Worm (Caenorhabditis elegans): ENCODE data around the gene Y49F6B.12.

Gene Y49F6B.12

ce11 chrII:3482231-3482630 is 10.0 kb upstream of the Y49F6B.12 start, which contains the start of gene smu-2 (continued):
- TF ChIP-seq hmg-1.1 (GFP tag; IDR thresholded peaks at IDR 0.05): no peak
- TF ChIP-seq hif-1 (tag; optimal IDR thresholded peaks at IDR 0.05): peak in 1 of 2 experiments; percentile 81
- TF ChIP-seq dmd-6 (GFP tag; IDR thresholded peaks at IDR 0.05): peak; percentile 31
- TF ChIP-seq aha-1 (tag): peak; percentile 95
- no peak for TF ChIP-seq T20F7.1 (GFP tag; optimal IDR thresholded peaks at IDR 0.05)
- TF ChIP-seq php-3 (GFP tag; IDR thresholded peaks at IDR 0.05): 0 out of 2 replicates have a peak, but pooled peaks have one; percentile 43

DNA sequence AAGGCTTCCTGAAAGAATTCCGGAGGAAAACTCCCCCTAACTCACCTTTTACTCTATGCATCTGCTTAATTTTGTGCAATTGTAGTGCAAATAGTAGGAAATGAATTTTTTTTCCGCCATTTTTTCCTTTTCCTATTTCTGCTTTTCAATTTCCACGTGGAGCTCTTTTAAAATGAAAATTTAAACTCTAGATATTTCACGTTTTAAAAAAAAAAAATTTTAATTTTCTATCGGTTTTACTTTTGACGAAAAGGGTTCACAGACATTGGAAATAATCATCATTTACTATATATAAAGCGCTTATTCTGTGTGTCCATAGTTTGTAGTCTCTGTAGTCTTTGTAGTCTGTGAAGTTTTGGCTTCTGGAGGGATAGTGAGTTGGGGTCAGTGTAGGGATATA is 9.4 kb upstream of the Y49F6B.12 start, which contains the start of gene Y49F6B.8:
TSS of gene Y49F6B.8 (minus strand) at position 101 of the 400 bp plus-strand sequence.
- no peak for TF ChIP-seq duxl-1 (tag; optimal IDR thresholded peaks at IDR 0.05; ENCODE audit: poor library complexity)
- no peak for TF ChIP-seq nhr-77 (tag; optimal IDR thresholded peaks at IDR 0.05)
- no peak for TF ChIP-seq mes-2 (tag; optimal IDR thresholded peaks at IDR 0.05; ENCODE audit: poor library complexity, severe bottlenecking)
- TF ChIP-seq nhr-11 (tag; optimal IDR thresholded peaks at IDR 0.05): no peak
- TF ChIP-seq zag-1 (tag; optimal IDR thresholded peaks at IDR 0.05): no peak
- no peak for TF ChIP-seq set-16 (GFP tag; IDR thresholded peaks at IDR 0.05)
- no peak for TF ChIP-seq F49E8.2 (tag; optimal IDR thresholded peaks at IDR 0.05; ENCODE audit: borderline replicate concordance)
- TF ChIP-seq egl-27 (tag; optimal IDR thresholded peaks at IDR 0.05): no peak
- TF ChIP-seq ZK337.2 (GFP tag; IDR thresholded peaks at IDR 0.05): no peak
- TF ChIP-seq ceh-32 (tag; optimal IDR thresholded peaks at IDR 0.05; ENCODE audit: poor library complexity): no peak
- TF ChIP-seq F26F4.8 (GFP tag; conservative IDR thresholded peaks at IDR 0.05): no peak
- TF ChIP-seq F37D6.2 (tag; optimal IDR thresholded peaks at IDR 0.05): no peak
- TF ChIP-seq ceh-20 (GFP tag; IDR thresholded peaks at IDR 0.05): no peak
- no peak for TF ChIP-seq nhr-10 (tag; optimal IDR thresholded peaks at IDR 0.05)
- TF ChIP-seq Y48G9A.11 (GFP tag; IDR thresholded peaks at IDR 0.05): no peak

- TF ChIP-seq daf-16 (GFP tag; optimal IDR thresholded peaks at IDR 0.05) (no peak), daf-16 (tag; optimal IDR thresholded peaks at IDR 0.05) (no peak), ZK546.5 (tag; optimal IDR thresholded peaks at IDR 0.05) (no peak), unc-62 (GFP tag; optimal IDR thresholded peaks at IDR 0.05 in 1 of 2) (peak in 1 of 2 experiments; percentile 9), unc-62 (tag; optimal IDR thresholded peaks at IDR 0.05) (no peak)
Observed at ce11 chrII:3477171-3477570, 5.0 kb upstream of the Y49F6B.12 start, which contains the start of gene fbxb-104. Gene fbxb-104 (minus strand): TSS chrII:3477271.

- TF ChIP-seq php-3 (GFP tag; IDR thresholded peaks at IDR 0.05) (no peak), ceh-28 (tag; optimal IDR thresholded peaks at IDR 0.05) (no peak), set-16 (GFP tag; IDR thresholded peaks at IDR 0.05) (no peak), ZK546.5 (tag; optimal IDR thresholded peaks at IDR 0.05) (no peak), T20F7.1 (GFP tag; optimal IDR thresholded peaks at IDR 0.05) (no peak)
Observed at ce11 chrII:3476536-3476935, 4.3 kb upstream of the Y49F6B.12 start.

DNA sequence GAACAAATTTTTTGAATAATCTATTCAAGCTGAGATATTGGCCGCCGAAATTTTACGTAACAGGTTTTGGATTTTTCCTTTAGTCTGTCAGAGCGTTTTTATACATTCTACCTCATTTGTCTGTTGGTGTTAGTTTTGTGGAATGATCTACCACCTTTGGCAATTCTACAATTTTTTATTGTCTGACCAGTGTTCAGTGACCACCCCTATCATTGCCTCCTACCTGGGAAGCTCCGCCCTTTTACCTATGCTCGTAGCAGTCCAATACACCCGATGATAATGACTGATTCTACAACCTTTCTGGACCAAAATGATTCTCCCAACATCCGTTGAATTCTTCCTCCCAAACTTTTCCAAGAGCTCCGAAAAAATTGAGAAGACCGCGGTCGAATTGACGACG is 1.5 kb upstream of the Y49F6B.12 start, which contains the start of gene sdz-32:
TSS of gene sdz-32 (plus strand) at position 301 of the 400 bp plus-strand sequence.
- TF ChIP-seq F26F4.8 (GFP tag; conservative IDR thresholded peaks at IDR 0.05) (no peak), nhr-6 (tag; optimal IDR thresholded peaks at IDR 0.05) (no peak), egl-43 (GFP tag; IDR thresholded peaks at IDR 0.05) (no peak), nhr-48 (tag; optimal IDR thresholded peaks at IDR 0.05) (no peak), sdz-12 (GFP tag; optimal IDR thresholded peaks at IDR 0.05) (no peak)

- TF ChIP-seq mxl-3 (GFP tag; optimal IDR thresholded peaks at IDR 0.05): no peak
- TF ChIP-seq nhr-111 (GFP tag; optimal IDR thresholded peaks at IDR 0.05): no peak
- TF ChIP-seq lin-29 (GFP tag; IDR thresholded peaks at IDR 0.05): no peak
- TF ChIP-seq daf-16 (GFP tag; optimal IDR thresholded peaks at IDR 0.05): no peak
- no peak for TF ChIP-seq daf-16 (tag; optimal IDR thresholded peaks at IDR 0.05)
Observed at ce11 chrII:3472817-3473216, 601 bp upstream of the Y49F6B.12 start, which contains the start of gene Y49F6B.6. Gene Y49F6B.6 (plus strand): TSS chrII:3473117.

All from whole organism, L4 larva.